Worm (Caenorhabditis elegans): ENCODE data around the gene Y97E10AR.4.

ce11 chrV:8013901-8014388, 3.9 kb upstream of the Y97E10AR.4 start, which contains the start of gene Y97E10AR.6:
- TF ChIP-seq mbf-1 (tag; optimal IDR thresholded peaks at IDR 0.05) (no peak), nhr-23 (tag; optimal IDR thresholded peaks at IDR 0.05) (no peak), F13H6.1 (tag; optimal IDR thresholded peaks at IDR 0.05) (no peak), elt-1 (tag; optimal IDR thresholded peaks at IDR 0.05) (no peak), R02D3.7 (tag; optimal IDR thresholded peaks at IDR 0.05) (no peak), nhr-12 (tag; optimal IDR thresholded peaks at IDR 0.05) (no peak)

Data from whole organism, L2 larva.